Worm (Caenorhabditis elegans) whole organism, L4 larva: Measurements from ENCODE around the gene acs-11.

Experiments
- D1046.2 ChIP-seq: fragments of 200-800 bp; sonication (Bioruptor generic); IDR thresholded peaks from 2 replicates; pipeline ENCODE4 v1.3.6; 2022; ENCODE audit warnings: missing genetic modification characterization, missing compliant biosample characterization
- F49E8.2 ChIP-seq: sonication (generic microtip); optimal IDR thresholded peaks from 2 replicates; lab custom pipeline; 2016; ENCODE audit warnings: missing compliant biosample characterization, mild to moderate bottlenecking, missing genetic modification characterization, borderline replicate concordance
- T26A8.4 ChIP-seq: fragments of 200-800 bp; sonication (Bioruptor generic); IDR thresholded peaks from 2 replicates; pipeline ENCODE4 v1.3.6; 2022; ENCODE audit warnings: missing genetic modification characterization, missing compliant biosample characterization
- Y48G9A.11 ChIP-seq: fragments of 200-800 bp; sonication (Bioruptor generic); IDR thresholded peaks from 2 replicates; pipeline ENCODE4 v1.3.6; 2022; ENCODE audit warnings: missing genetic modification reagents, missing genetic modification characterization, missing compliant biosample characterization
- Y75B8A.6 ChIP-seq: fragments of 200-800 bp; sonication (Bioruptor generic); IDR thresholded peaks from 2 replicates; pipeline ENCODE4 v1.3.6; 2022; ENCODE audit warnings: missing genetic modification reagents, missing genetic modification characterization, missing compliant biosample characterization
- ZK337.2 ChIP-seq: fragments of 200-800 bp; sonication (Bioruptor generic); IDR thresholded peaks from 2 replicates; pipeline ENCODE4 v1.3.6; 2022; ENCODE audit warnings: missing genetic modification reagents, missing genetic modification characterization, missing compliant biosample characterization
- arid-1 ChIP-seq: fragments of 200-800 bp; sonication (Bioruptor generic); conservative IDR thresholded peaks from 2 replicates; pipeline ENCODE4 v1.3.6; 2022; ENCODE audit warnings: missing genetic modification reagents, missing genetic modification characterization, missing compliant biosample characterization
- ceh-44 ChIP-seq: fragments of 200-800 bp; sonication (Bioruptor generic); IDR thresholded peaks from 2 replicates; pipeline ENCODE4 v1.3.6; 2022; ENCODE audit warnings: missing genetic modification reagents, missing genetic modification characterization, missing compliant biosample characterization
- daf-16 ChIP-seq, 3 experiments: sonication (generic microtip); optimal IDR thresholded peaks; 2 replicates each; lab custom pipeline; 2016 to 2017; ENCODE audit warnings: missing genetic modification characterization in 3 of 3, missing genetic modification reagents in 3 of 3, mild to moderate bottlenecking in 2 of 3, missing compliant biosample characterization in 2 of 3, missing biosample characterization in 1 of 3, moderate library complexity in 1 of 3
- daf-19 ChIP-seq: fragments of 200-800 bp; sonication (Bioruptor generic); conservative IDR thresholded peaks from 2 replicates; pipeline ENCODE4 v1.3.6; 2022; ENCODE audit warnings: missing genetic modification characterization, missing compliant biosample characterization
- dmd-6 ChIP-seq: fragments of 200-800 bp; sonication (Bioruptor generic); IDR thresholded peaks from 2 replicates; pipeline ENCODE4 v1.3.6; 2022; ENCODE audit warnings: missing genetic modification reagents, missing genetic modification characterization, missing compliant biosample characterization
- dmd-9 ChIP-seq: fragments of 200-800 bp; sonication (Bioruptor generic); IDR thresholded peaks from 2 replicates; pipeline ENCODE4 v1.3.6; 2022; ENCODE audit warnings: missing genetic modification reagents, missing genetic modification characterization, missing compliant biosample characterization
- dpl-1 ChIP-seq: fragments of 150-350 bp; optimal IDR thresholded peaks from 2 replicates; lab custom pipeline; 2014; ENCODE audit warnings: missing biosample characterization, missing genetic modification reagents, missing genetic modification characterization
- dve-1 ChIP-seq: sonication (generic microtip); optimal IDR thresholded peaks from 2 replicates; lab custom pipeline; 2017; ENCODE audit warnings: antibody characterized with exemption, mild to moderate bottlenecking, missing genetic modification characterization, missing compliant biosample characterization; ENCODE audit not compliant: insufficient read depth
- egl-43 ChIP-seq: fragments of 200-800 bp; sonication (Bioruptor generic); IDR thresholded peaks from 2 replicates; pipeline ENCODE4 v1.3.6; 2022; ENCODE audit warnings: missing genetic modification reagents, missing genetic modification characterization, missing compliant biosample characterization
- hif-1 ChIP-seq, 2 experiments: sonication (generic microtip); optimal IDR thresholded peaks; 2 replicates each; lab custom pipeline; 2016 to 2017; ENCODE audit warnings: missing compliant biosample characterization in 2 of 2, missing genetic modification characterization in 2 of 2, missing genetic modification reagents in 2 of 2, missing genotype in 2 of 2, mild to moderate bottlenecking in 1 of 2
- hlh-11 ChIP-seq: fragments of 200-800 bp; sonication (Bioruptor generic); optimal IDR thresholded peaks from 2 replicates; lab custom pipeline; 2018; ENCODE audit warnings: mild to moderate bottlenecking, missing genetic modification characterization, missing compliant biosample characterization
- hlh-30 ChIP-seq: sonication (generic microtip); optimal IDR thresholded peaks from 2 replicates; lab custom pipeline; 2017; ENCODE audit warnings: antibody characterized with exemption, mild to moderate bottlenecking, missing genetic modification characterization, missing compliant biosample characterization; ENCODE audit not compliant: insufficient read depth
- hmg-1.1 ChIP-seq: fragments of 200-800 bp; sonication (Bioruptor generic); IDR thresholded peaks from 2 replicates; pipeline ENCODE4 v1.3.6; 2022; ENCODE audit warnings: missing genetic modification reagents, missing genetic modification characterization, missing compliant biosample characterization
- lin-15B ChIP-seq: fragments of 150-350 bp; sonication (generic microtip); optimal IDR thresholded peaks from 3 replicates; lab custom pipeline; 2014; ENCODE audit warnings: missing biosample characterization, missing genetic modification characterization
- lin-29 ChIP-seq: fragments of 200-800 bp; sonication (Bioruptor generic); IDR thresholded peaks from 2 replicates; pipeline ENCODE4 v1.3.6; 2022; ENCODE audit warnings: missing genetic modification reagents, missing genetic modification characterization, missing compliant biosample characterization
- lin-38 ChIP-seq: fragments of 200-800 bp; sonication (Bioruptor generic); IDR thresholded peaks from 2 replicates; pipeline ENCODE4 v1.3.6; 2022; ENCODE audit warnings: missing genetic modification reagents, missing genetic modification characterization, missing compliant biosample characterization
- lin-39 ChIP-seq: fragments of 150-350 bp; optimal IDR thresholded peaks from 2 replicates; lab custom pipeline; 2014; ENCODE audit warnings: missing biosample characterization, missing genetic modification reagents, missing genetic modification characterization
- madf-5 ChIP-seq, 2 experiments: fragments of 200-800 bp; sonication (Bioruptor generic); IDR thresholded peaks; 2 replicates each; pipeline ENCODE4 v1.3.6; 2022; ENCODE audit warnings: missing compliant biosample characterization in 2 of 2, missing genetic modification characterization in 2 of 2
- madf-9 ChIP-seq: fragments of 200-800 bp; sonication (Bioruptor generic); conservative IDR thresholded peaks from 2 replicates; pipeline ENCODE4 v1.3.6; 2022; ENCODE audit warnings: missing genetic modification reagents, missing genetic modification characterization, missing compliant biosample characterization
- mdt-29 ChIP-seq: fragments of 200-800 bp; sonication (Bioruptor generic); IDR thresholded peaks from 2 replicates; pipeline ENCODE4 v1.3.6; 2022; ENCODE audit warnings: missing genetic modification reagents, missing genetic modification characterization, missing compliant biosample characterization
- mep-1 ChIP-seq: fragments of 150-350 bp; sonication (generic microtip); optimal IDR thresholded peaks from 3 replicates; lab custom pipeline; 2014; ENCODE audit warnings: missing biosample characterization, missing genetic modification characterization
- mes-2 ChIP-seq: sonication (generic microtip); optimal IDR thresholded peaks from 2 replicates; lab custom pipeline; 2016; ENCODE audit warnings: missing genotype, mild to moderate bottlenecking, missing genetic modification characterization, missing compliant biosample characterization; ENCODE audit not compliant: poor library complexity, severe bottlenecking
- nhr-102 ChIP-seq: sonication (generic microtip); optimal IDR thresholded peaks from 2 replicates; lab custom pipeline; 2016; ENCODE audit warnings: mild to moderate bottlenecking, missing genetic modification characterization, moderate library complexity, missing compliant biosample characterization
- nhr-41 ChIP-seq: fragments of 200-800 bp; sonication (Bioruptor generic); IDR thresholded peaks from 2 replicates; pipeline ENCODE4 v1.3.6; 2022; ENCODE audit warnings: missing genetic modification reagents, missing genetic modification characterization, missing compliant biosample characterization
- nhr-48 ChIP-seq: sonication (generic microtip); optimal IDR thresholded peaks from 2 replicates; lab custom pipeline; 2016; ENCODE audit warnings: mild to moderate bottlenecking, missing genetic modification characterization, missing compliant biosample characterization
- nhr-77 ChIP-seq: fragments of 150-350 bp; optimal IDR thresholded peaks from 2 replicates; lab custom pipeline; 2014; ENCODE audit warnings: missing biosample characterization, missing genetic modification characterization
- php-3 ChIP-seq: fragments of 200-800 bp; sonication (Bioruptor generic); IDR thresholded peaks from 2 replicates; pipeline ENCODE4 v1.3.6; 2022; ENCODE audit warnings: missing genetic modification reagents, missing genetic modification characterization, missing compliant biosample characterization
- rbr-2 ChIP-seq: sonication (generic microtip); optimal IDR thresholded peaks from 2 replicates; lab custom pipeline; 2016; ENCODE audit warnings: missing genotype, missing genetic modification characterization, missing compliant biosample characterization
- saeg-2 ChIP-seq: fragments of 200-800 bp; sonication (Bioruptor generic); IDR thresholded peaks from 2 replicates; pipeline ENCODE4 v1.3.6; 2022; ENCODE audit warnings: missing genetic modification reagents, missing genetic modification characterization, missing compliant biosample characterization
- sdz-12 ChIP-seq: fragments of 200-800 bp; sonication (Bioruptor generic); optimal IDR thresholded peaks from 2 replicates; lab custom pipeline; 2018; ENCODE audit warnings: mild to moderate bottlenecking, missing genetic modification characterization, missing compliant biosample characterization
- set-16 ChIP-seq: fragments of 200-800 bp; sonication (Bioruptor generic); IDR thresholded peaks from 2 replicates; pipeline ENCODE4 v1.3.6; 2022; ENCODE audit warnings: missing genetic modification reagents, missing genetic modification characterization, missing compliant biosample characterization
- skn-1 ChIP-seq: fragments of 150-350 bp; optimal IDR thresholded peaks from 2 replicates; lab custom pipeline; 2014; ENCODE audit warnings: missing biosample characterization, missing genetic modification characterization
- snpc-1.2 ChIP-seq: fragments of 200-800 bp; sonication (Bioruptor generic); IDR thresholded peaks from 2 replicates; pipeline ENCODE4 v1.3.6; 2022; ENCODE audit warnings: missing genetic modification reagents, missing genetic modification characterization, missing compliant biosample characterization
- snpc-4 ChIP-seq: fragments of 150-350 bp; optimal IDR thresholded peaks from 2 replicates; lab custom pipeline; 2014; ENCODE audit warnings: missing biosample characterization, missing genetic modification characterization
- spr-1 ChIP-seq: sonication (generic microtip); optimal IDR thresholded peaks from 2 replicates; lab custom pipeline; 2016; ENCODE audit warnings: mild to moderate bottlenecking, missing genetic modification characterization, missing compliant biosample characterization
- spr-3 ChIP-seq: fragments of 200-800 bp; sonication (Bioruptor generic); optimal IDR thresholded peaks from 2 replicates; lab custom pipeline; 2018; ENCODE audit warnings: mild to moderate bottlenecking, missing genetic modification characterization, missing compliant biosample characterization
- unc-130 ChIP-seq: sonication (generic microtip); optimal IDR thresholded peaks from 2 replicates; lab custom pipeline; 2016; ENCODE audit warnings: missing genetic modification reagents, missing genetic modification characterization, missing compliant biosample characterization
- vab-7 ChIP-seq: fragments of 200-800 bp; sonication (Bioruptor generic); IDR thresholded peaks from 2 replicates; pipeline ENCODE4 v1.3.6; 2022; ENCODE audit warnings: missing genetic modification reagents, missing genetic modification characterization, missing compliant biosample characterization
- zfp-3 ChIP-seq: fragments of 200-800 bp; sonication (Bioruptor generic); conservative IDR thresholded peaks from 2 replicates; pipeline ENCODE4 v1.3.6; 2022; ENCODE audit warnings: missing genetic modification reagents, missing genetic modification characterization, missing compliant biosample characterization

acs-11 gene

ce11 chrII:4698266-4698771 is 43.6 kb upstream of the acs-11 start, which contains the start of the genes rpn-5 and scc-1 (continued):
- TF ChIP-seq spr-3 (GFP tag; lab: Kevin White, UChicago): no peak
- no peak for TF ChIP-seq nhr-77
- TF ChIP-seq lin-29 (GFP tag; lab: Robert Waterston, UW): no peak
- TF ChIP-seq rbr-2 (tag; lab: Kevin White, UChicago): peak; percentile 33
- no peak for TF ChIP-seq sdz-12 (GFP tag; lab: Kevin White, UChicago)
- no peak for TF ChIP-seq snpc-4
- no peak for TF ChIP-seq madf-9 (GFP tag; lab: Robert Waterston, UW)
- no peak for TF ChIP-seq nhr-41 (GFP tag; lab: Robert Waterston, UW)
- no peak for TF ChIP-seq lin-39
- TF ChIP-seq snpc-1.2 (GFP tag; lab: Robert Waterston, UW): no peak
- no peak for TF ChIP-seq ceh-44 (GFP tag; lab: Robert Waterston, UW)
- TF ChIP-seq dpl-1 (GFP tag; lab: Kevin White, UChicago): peak; percentile 92
- no peak for TF ChIP-seq daf-19 (GFP tag; lab: Robert Waterston, UW)
- TF ChIP-seq skn-1 (tag; lab: Kevin White, UChicago): no peak
- no peak for TF ChIP-seq Y75B8A.6 (GFP tag; lab: Robert Waterston, UW)

DNA sequence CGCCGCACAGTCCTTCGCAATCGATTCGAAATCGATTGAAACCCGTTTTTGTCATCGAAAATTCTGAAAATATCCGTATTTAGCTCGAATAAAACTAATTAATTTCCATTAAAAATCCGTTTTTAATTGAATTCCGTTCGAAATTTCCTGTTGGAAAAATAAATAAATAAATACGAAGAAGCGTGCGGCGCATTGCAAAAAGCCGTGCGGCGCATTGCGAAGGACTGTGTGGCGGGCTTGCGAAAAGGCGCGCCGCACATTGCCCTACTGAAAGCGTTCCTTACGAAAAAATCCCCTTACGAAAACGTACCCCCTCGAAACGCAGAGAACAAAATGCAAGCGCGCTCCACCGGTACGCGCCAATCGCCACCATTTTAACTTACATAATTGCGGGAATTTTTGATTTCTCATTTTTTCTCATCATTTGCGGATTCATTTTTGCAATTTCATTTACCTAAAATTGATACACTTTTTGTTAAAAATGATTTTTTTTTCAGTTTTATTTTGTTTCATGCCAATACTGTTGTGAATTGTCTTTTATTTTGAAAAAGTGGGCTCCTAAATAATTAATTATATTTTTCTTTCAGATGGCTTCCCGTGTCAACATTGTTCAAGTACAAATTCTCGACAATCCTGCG is 40.3 kb upstream of the acs-11 start, which contains the start of gene unc-85:
unc-85 (plus strand) TSS at position 588 of the 638 bp plus-strand sequence.
- TF ChIP-seq lin-15B (tag; lab: Kevin White, UChicago) (peak; percentile 67), hlh-30 (tag; lab: Kevin White, UChicago) (peak; percentile 44), arid-1 (GFP tag; lab: Robert Waterston, UW) (peak; percentile 87), nhr-102 (tag; lab: Kevin White, UChicago) (peak; percentile 81), rbr-2 (tag; lab: Kevin White, UChicago) (peak; percentile 78), madf-5 (GFP tag; IDR thresholded peaks at IDR 0.05; lab: Robert Waterston, UW) (peak; percentile 53 to 61; a peak in 1 of 4 replicates), hlh-11 (peak; percentile 72), dpl-1 (GFP tag; lab: Kevin White, UChicago) (peak; percentile 59), lin-38 (GFP tag; lab: Robert Waterston, UW) (peak; percentile 99), D1046.2 (GFP tag; lab: Robert Waterston, UW) (peak; percentile 96), dmd-6 (peak; percentile 83), spr-1 (tag; lab: Kevin White, UChicago) (peak; percentile 70), snpc-1.2 (GFP tag; lab: Robert Waterston, UW) (peak; percentile 89), hmg-1.1 (GFP tag; lab: Robert Waterston, UW) (peak; percentile 93), Y48G9A.11 (GFP tag; lab: Robert Waterston, UW) (peak; percentile 92), madf-9 (GFP tag; lab: Robert Waterston, UW) (peak; percentile 79), zfp-3 (GFP tag; lab: Robert Waterston, UW) (peak; percentile 85), mdt-29 (peak; percentile 57; the same call in 1 of the 2 replicates), ZK337.2 (peak; percentile 55; the same call in 1 of the 2 replicates), unc-130 (GFP tag; lab: Kevin White, UChicago) (peak; percentile 80), nhr-77 (peak; percentile 23), dmd-9 (GFP tag; lab: Robert Waterston, UW) (peak; percentile 78), mep-1 (tag; lab: Kevin White, UChicago) (peak; percentile 82), set-16 (GFP tag; lab: Robert Waterston, UW) (peak; percentile 79), F49E8.2 (tag; lab: Kevin White, UChicago) (peak; percentile 60), hif-1 (tag; optimal IDR thresholded peaks at IDR 0.05; lab: Kevin White, UChicago) (peak in 1 of 2 experiments; percentile 61), php-3 (GFP tag; lab: Robert Waterston, UW) (peak; percentile 23; the same call in 1 of the 2 replicates), mes-2 (tag; lab: Kevin White, UChicago) (peak; percentile 87), egl-43 (GFP tag; lab: Robert Waterston, UW) (peak; percentile 82), dve-1 (tag; lab: Kevin White, UChicago) (peak; percentile 56), saeg-2 (GFP tag; lab: Robert Waterston, UW) (peak; percentile 74; the same call in 1 of the 2 replicates), T26A8.4 (GFP tag; lab: Robert Waterston, UW) (peak; percentile 92), daf-16 (GFP tag; optimal IDR thresholded peaks at IDR 0.05; lab: Kevin White, UChicago) (peak in 1 of 2 experiments; percentile 41), daf-16 (tag; optimal IDR thresholded peaks at IDR 0.05; lab: Kevin White, UChicago) (peak; percentile 32), nhr-48 (tag; lab: Kevin White, UChicago) (peak; percentile 22), vab-7 (GFP tag; lab: Robert Waterston, UW) (peak; percentile 94)
